Fruit fly (Drosophila melanogaster): ENCODE data around the gene CG13639.

CG13639 gene

dm6 chr3R:24876843-24877457 lies 16.8 kb upstream of the CG13639 start, which contains the start of the genes CG11089 and CG31381 (continued):
- TF ChIP-seq crp (GFP tag; optimal IDR thresholded peaks at IDR 0.05): peak in 1 of 2 experiments; percentile 76
- TF ChIP-seq lab (GFP tag; optimal IDR thresholded peaks at IDR 0.05): no peak
- TF ChIP-seq CG2678 (tag; optimal IDR thresholded peaks at IDR 0.05): no peak
- peak; percentile 5 for TF ChIP-seq CG2116 (GFP tag; optimal IDR thresholded peaks at IDR 0.05)
- TF ChIP-seq CG18476 (GFP tag; optimal IDR thresholded peaks at IDR 0.05): no peak
- TF ChIP-seq jumu (GFP tag; optimal IDR thresholded peaks at IDR 0.05): no peak
- TF ChIP-seq Dp (GFP tag; optimal IDR thresholded peaks at IDR 0.05): peak; percentile 96
- TF ChIP-seq Ets65A (GFP tag): peak; percentile 14
- TF ChIP-seq phol (tag; optimal IDR thresholded peaks at IDR 0.05): peak; percentile 21
- no peak for TF ChIP-seq Jarid2 (GFP tag; optimal IDR thresholded peaks at IDR 0.05)
- TF ChIP-seq CG18011 (GFP tag; optimal IDR thresholded peaks at IDR 0.05): no peak
- no peak for TF ChIP-seq Rx (GFP tag; IDR thresholded peaks at IDR 0.05)
- no peak for TF ChIP-seq CG43689 (GFP tag; IDR thresholded peaks at IDR 0.05)
- no peak for TF ChIP-seq CG14441 (GFP tag; IDR thresholded peaks at IDR 0.05)
- TF ChIP-seq Elba2 (GFP tag; optimal IDR thresholded peaks at IDR 0.05): peak; percentile 13
- peak; percentile 25 for TF ChIP-seq CG13424 (tag; optimal IDR thresholded peaks at IDR 0.05)
- no peak for TF ChIP-seq Xbp1 (GFP tag; optimal IDR thresholded peaks at IDR 0.05)
- TF ChIP-seq CG4282 (GFP tag; optimal IDR thresholded peaks at IDR 0.05): no peak
- peak; percentile 34 for TF ChIP-seq trem (tag; optimal IDR thresholded peaks at IDR 0.05)
- no peak for TF ChIP-seq Nf-YC (tag; optimal IDR thresholded peaks at IDR 0.05)
- TF ChIP-seq amos (GFP tag; IDR thresholded peaks at IDR 0.05; ENCODE audit: partially characterized antibody): no peak
- peak; percentile 100 for TF ChIP-seq CG14710 (tag; optimal IDR thresholded peaks at IDR 0.05)
- peak; percentile 44 for TF ChIP-seq Ets97D (GFP tag; optimal IDR thresholded peaks at IDR 0.05)
- TF ChIP-seq CG34224 (GFP tag; IDR thresholded peaks at IDR 0.05; ENCODE audit: partially characterized antibody): no peak
- no peak for TF ChIP-seq CG16863 (GFP tag; optimal IDR thresholded peaks at IDR 0.05)
- TF ChIP-seq CG12942 (GFP tag; optimal IDR thresholded peaks at IDR 0.05): no peak
- peak; percentile 11 for TF ChIP-seq grn (GFP tag; optimal IDR thresholded peaks at IDR 0.05)
- TF ChIP-seq lbe (GFP tag; optimal IDR thresholded peaks at IDR 0.05): peak; percentile 4
- TF ChIP-seq croc (GFP tag; conservative IDR thresholded peaks at IDR 0.05): 0 out of 3 replicates have a peak, but pooled peaks have one; percentile 3
- TF ChIP-seq CG18262 (tag; optimal IDR thresholded peaks at IDR 0.05): no peak
- no peak for TF ChIP-seq CG18764 (GFP tag; optimal IDR thresholded peaks at IDR 0.05)
- TF ChIP-seq CG4424 (GFP tag; optimal IDR thresholded peaks at IDR 0.05): no peak
- TF ChIP-seq al (GFP tag; IDR thresholded peaks at IDR 0.05): no peak
- TF ChIP-seq CG17328 (GFP tag; IDR thresholded peaks at IDR 0.05): no peak
- no peak for TF ChIP-seq CG17912 (GFP tag; optimal IDR thresholded peaks at IDR 0.05)
- TF ChIP-seq CG17385 (GFP tag; optimal IDR thresholded peaks at IDR 0.05): no peak
- no peak for TF ChIP-seq br (optimal IDR thresholded peaks at IDR 0.05)
- no peak for TF ChIP-seq Six4 (GFP tag; optimal IDR thresholded peaks at IDR 0.05)
- TF ChIP-seq CG8388 (GFP tag; optimal IDR thresholded peaks at IDR 0.05): no peak
- peak; percentile 16; the same call in 1 of the 2 replicates for TF ChIP-seq unc-4 (GFP tag; IDR thresholded peaks at IDR 0.05; ENCODE audit: partially characterized antibody)
- peak; percentile 39 for TF ChIP-seq CG17829 (tag; optimal IDR thresholded peaks at IDR 0.05)
- TF ChIP-seq Max (GFP tag; optimal IDR thresholded peaks at IDR 0.05): peak; percentile 66
- no peak for TF ChIP-seq gem (tag; optimal IDR thresholded peaks at IDR 0.05)
- no peak for TF ChIP-seq twi (tag; optimal IDR thresholded peaks at IDR 0.05)
- no peak for TF ChIP-seq CG12744 (GFP tag; optimal IDR thresholded peaks at IDR 0.05)
- no peak for TF ChIP-seq CG15479 (GFP tag; optimal IDR thresholded peaks at IDR 0.05)
- peak; percentile 84 for TF ChIP-seq scrt (GFP tag; optimal IDR thresholded peaks at IDR 0.05)
- TF ChIP-seq da (GFP tag; optimal IDR thresholded peaks at IDR 0.05): no peak
- peak; percentile 83 for TF ChIP-seq CG15514 (GFP tag; optimal IDR thresholded peaks at IDR 0.05)
- TF ChIP-seq az2 (GFP tag; optimal IDR thresholded peaks at IDR 0.05): no peak
